Worm (Caenorhabditis elegans): Measurements from ENCODE around the gene T23G7.3.

ce11 chrII:9125007-9125406, 42.6 kb downstream of the T23G7.3 start:
- TF ChIP-seq W03F9.2 (tag; optimal IDR thresholded peaks at IDR 0.05): no peak
- TF ChIP-seq him-1 (tag; optimal IDR thresholded peaks at IDR 0.05): no peak

Data from whole organism, L4/young adult.